Fruit fly (Drosophila melanogaster) whole organism: ENCODE results near the gene aqrs.

ENCODE experiments used
- CG8478 ChIP-seq: fragments of >200 bp; optimal IDR thresholded peaks from 2 replicates; lab custom pipeline; 2018; ENCODE audit warnings: inconsistent platforms
- EcR ChIP-seq, 2 experiments: fragments of >200 bp; optimal IDR thresholded peaks; 2 replicates each; lab custom pipeline; 2017; ENCODE audit warnings: missing biosample characterization in 2 of 2, missing genetic modification characterization in 2 of 2, missing genetic modification reagents in 2 of 2
- pan ChIP-seq: fragments of >200 bp; optimal IDR thresholded peaks from 2 replicates; lab custom pipeline; 2017
- psq ChIP-seq: fragments of >200 bp; optimal IDR thresholded peaks from 2 replicates; lab custom pipeline; 2017
- usp ChIP-seq: fragments of >200 bp; optimal IDR thresholded peaks from 2 replicates; lab custom pipeline; 2017; ENCODE audit warnings: missing biosample characterization, missing genetic modification characterization, mixed read lengths

DNA sequence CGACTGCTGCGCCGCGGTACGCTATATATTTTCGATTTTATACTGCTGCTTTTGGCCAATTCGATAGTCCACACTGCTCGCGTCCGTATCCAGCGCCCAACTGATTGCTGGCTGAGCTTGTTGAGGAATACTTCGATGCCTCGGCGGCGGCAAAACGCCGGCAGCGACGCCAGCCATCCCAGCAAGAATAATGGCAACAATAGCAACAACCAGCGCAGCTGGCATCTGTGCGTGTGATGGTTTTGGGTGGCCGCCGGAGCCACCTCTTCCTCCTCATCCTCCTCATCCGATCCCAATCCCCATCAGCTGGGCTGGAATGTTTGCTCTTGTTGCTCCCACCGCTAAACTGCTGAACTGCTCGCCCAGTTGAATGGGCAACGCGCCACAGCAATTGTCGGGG, 13.4 kb downstream of the aqrs start, which contains the start of gene AstA-R2:
- no peak for TF ChIP-seq usp
- no peak for TF ChIP-seq CG8478 (lab: Kevin White, UChicago)
- TF ChIP-seq pan (lab: Kevin White, UChicago) = no peak
- no peak for TF ChIP-seq EcR (GFP tag; optimal IDR thresholded peaks at IDR 0.05; lab: Kevin White, UChicago)
- no peak for TF ChIP-seq psq (lab: Kevin White, UChicago)
